Worm (Caenorhabditis elegans): ENCODE data around the gene hlh-6.

DNA sequence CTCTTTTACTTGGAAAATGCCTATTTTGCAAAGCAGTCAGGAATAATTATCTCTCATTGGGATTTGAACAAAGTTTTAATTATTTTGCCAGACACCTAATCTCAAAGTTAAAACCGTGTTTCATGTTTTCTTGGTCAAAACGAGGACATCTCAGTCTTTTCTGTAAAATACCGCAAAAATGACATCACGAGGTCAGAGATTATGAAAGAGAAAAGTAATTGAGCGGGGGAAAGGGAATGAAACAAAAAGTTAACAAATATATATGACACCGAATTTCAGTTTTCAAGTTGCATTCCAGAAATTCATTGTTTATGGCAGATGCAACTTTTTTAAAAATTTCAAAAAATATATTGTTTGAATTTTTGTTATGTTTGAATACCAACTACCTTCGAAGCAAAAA is 12.1 kb downstream of the hlh-6 start:
- TF ChIP-seq ama-1 (optimal IDR thresholded peaks at IDR 0.05): no peak
- no peak for TF ChIP-seq ceh-36 (tag; optimal IDR thresholded peaks at IDR 0.05)
- no peak for TF ChIP-seq hmbx-1 (tag; optimal IDR thresholded peaks at IDR 0.05)
